Fruit fly (Drosophila melanogaster) whole organism, embryonic: ENCODE data around the gene sll.

Experiments used
- ATbp ChIP-seq: fragments of 200-800 bp; sonication (Bioruptor generic); optimal IDR thresholded peaks from 2 replicates; lab custom pipeline; 2017; ENCODE audit warnings: missing biosample characterization, mild to moderate bottlenecking, missing genetic modification characterization, missing genetic modification reagents
- Abd-B ChIP-seq: fragments of 200-800 bp; sonication (Bioruptor generic); optimal IDR thresholded peaks from 2 replicates; lab custom pipeline; 2018; ENCODE audit warnings: missing biosample characterization, mild to moderate bottlenecking, missing genetic modification characterization, moderate library complexity
- Ada2b ChIP-seq: fragments of 200-800 bp; sonication (Bioruptor generic); IDR thresholded peaks from 2 replicates; pipeline ENCODE4 v1.3.6; 2022; ENCODE audit warnings: missing biosample characterization, missing genetic modification characterization
- Adf1 ChIP-seq: fragments of 200-800 bp; sonication (Bioruptor generic); IDR thresholded peaks from 2 replicates; pipeline ENCODE4 v1.3.6; 2022; ENCODE audit warnings: missing biosample characterization, missing genetic modification characterization
- B-H2 ChIP-seq: fragments of 200-800 bp; sonication (Bioruptor generic); optimal IDR thresholded peaks from 2 replicates; lab custom pipeline; 2018; ENCODE audit warnings: missing biosample characterization, mild to moderate bottlenecking, missing genetic modification characterization
- CG10543 ChIP-seq: fragments of 200-800 bp; sonication (Bioruptor generic); optimal IDR thresholded peaks from 3 replicates; lab custom pipeline; 2017; ENCODE audit warnings: missing biosample characterization, mild to moderate bottlenecking, missing genetic modification characterization, moderate library complexity
- CG12236 ChIP-seq: fragments of 200-800 bp; sonication (Bioruptor generic); optimal IDR thresholded peaks from 2 replicates; lab custom pipeline; 2016; ENCODE audit warnings: missing biosample characterization, missing genetic modification characterization
- CG1602 ChIP-seq: fragments of 200-800 bp; sonication (Bioruptor generic); optimal IDR thresholded peaks from 3 replicates; lab custom pipeline; 2016; ENCODE audit warnings: missing biosample characterization, missing genetic modification characterization
- CG1603 ChIP-seq: fragments of 200-800 bp; sonication (Bioruptor generic); optimal IDR thresholded peaks from 2 replicates; lab custom pipeline; 2019; ENCODE audit warnings: missing biosample characterization, mild to moderate bottlenecking, missing genetic modification characterization, moderate library complexity
- CG2199 ChIP-seq: fragments of 200-800 bp; sonication (Bioruptor generic); IDR thresholded peaks from 3 replicates; pipeline ENCODE4 v1.3.6; 2022; ENCODE audit warnings: missing biosample characterization, missing genetic modification characterization
- CG30403 ChIP-seq: fragments of 200-800 bp; sonication (Bioruptor generic); optimal IDR thresholded peaks from 3 replicates; lab custom pipeline; 2016; ENCODE audit warnings: missing biosample characterization, missing genetic modification characterization
- CG4328 ChIP-seq: fragments of 200-800 bp; sonication (Bioruptor generic); optimal IDR thresholded peaks from 3 replicates; lab custom pipeline; 2017; ENCODE audit warnings: missing biosample characterization, missing genetic modification reagents, missing genetic modification characterization
- CG43689 ChIP-seq: fragments of 200-800 bp; sonication (Bioruptor generic); IDR thresholded peaks from 2 replicates; pipeline ENCODE4 v1.3.6; 2022; ENCODE audit warnings: missing biosample characterization, missing genetic modification characterization
- CG7372 ChIP-seq: fragments of 200-800 bp; sonication (Bioruptor generic); IDR thresholded peaks from 2 replicates; pipeline ENCODE4 v1.3.6; 2022; ENCODE audit warnings: missing biosample characterization, missing genetic modification characterization
- CG8924 ChIP-seq: fragments of 200-800 bp; optimal IDR thresholded peaks from 3 replicates; lab custom pipeline; 2019; ENCODE audit warnings: missing biosample characterization, mild to moderate bottlenecking, missing genetic modification characterization, moderate library complexity
- CTCF ChIP-seq: fragments of 200-800 bp; sonication (Bioruptor generic); optimal IDR thresholded peaks from 2 replicates; lab custom pipeline; 2017; ENCODE audit warnings: missing biosample characterization, mild to moderate bottlenecking, missing genetic modification characterization, moderate library complexity
- Camta ChIP-seq: fragments of 200-800 bp; sonication (Bioruptor generic); optimal IDR thresholded peaks from 2 replicates; lab custom pipeline; 2016; ENCODE audit warnings: missing biosample characterization, missing genetic modification characterization
- Dfd ChIP-seq, 2 experiments: fragments of >200 bp; optimal IDR thresholded peaks; 2 replicates each; lab custom pipeline; 2017; ENCODE audit warnings: missing biosample characterization in 2 of 2, missing genetic modification characterization in 2 of 2
- Dp ChIP-seq: fragments of 200-800 bp; sonication (Bioruptor generic); optimal IDR thresholded peaks from 2 replicates; lab custom pipeline; 2018; ENCODE audit warnings: missing biosample characterization, mild to moderate bottlenecking, missing genetic modification characterization, moderate library complexity
- ERR ChIP-seq: fragments of 200-800 bp; sonication (Bioruptor generic); optimal IDR thresholded peaks from 2 replicates; lab custom pipeline; 2016; ENCODE audit warnings: missing biosample characterization, missing genetic modification characterization
- Eip74EF ChIP-seq, 2 experiments: fragments of 200-800 bp in 1 of 2; fragments of >200 bp in 1 of 2; sonication (Bioruptor generic) in 1 of 2; optimal IDR thresholded peaks; 2 replicates each; lab custom pipeline; 2017 to 2019; ENCODE audit warnings: missing biosample characterization in 2 of 2, missing genetic modification characterization in 2 of 2, mild to moderate bottlenecking in 1 of 2, moderate library complexity in 1 of 2
- MTF-1 ChIP-seq: fragments of 200-800 bp; sonication (Bioruptor generic); optimal IDR thresholded peaks from 2 replicates; lab custom pipeline; 2018; ENCODE audit warnings: missing biosample characterization, mild to moderate bottlenecking, missing genetic modification characterization, borderline replicate concordance
- Opbp ChIP-seq: fragments of 200-800 bp; sonication (Bioruptor generic); IDR thresholded peaks from 3 replicates; pipeline ENCODE4 v1.3.6; 2022; ENCODE audit warnings: missing biosample characterization, missing genetic modification characterization; ENCODE audit not compliant: partially characterized antibody
- Sry-δ ChIP-seq: fragments of 200-800 bp; sonication (Bioruptor generic); optimal IDR thresholded peaks from 2 replicates; lab custom pipeline; 2016; ENCODE audit warnings: missing biosample characterization, missing genetic modification characterization
- Taf1 ChIP-seq: fragments of 200-800 bp; sonication (Bioruptor generic); IDR thresholded peaks from 2 replicates; pipeline ENCODE4 v1.3.6; 2022; ENCODE audit warnings: missing biosample characterization, missing genetic modification characterization
- ase ChIP-seq: fragments of 200-800 bp; sonication (Bioruptor generic); IDR thresholded peaks from 3 replicates; pipeline ENCODE4 v1.3.6; 2022; ENCODE audit warnings: missing biosample characterization, missing genetic modification characterization
- ato ChIP-seq: fragments of 200-800 bp; sonication (Bioruptor generic); IDR thresholded peaks from 2 replicates; pipeline ENCODE4 v1.3.6; 2022; ENCODE audit warnings: missing biosample characterization, missing genetic modification characterization; ENCODE audit not compliant: partially characterized antibody
- bcd ChIP-seq: fragments of 200-800 bp; sonication (Bioruptor generic); optimal IDR thresholded peaks from 2 replicates; lab custom pipeline; 2017; ENCODE audit warnings: missing biosample characterization, mild to moderate bottlenecking, missing genetic modification characterization
- dimm ChIP-seq: fragments of 200-800 bp; sonication (Bioruptor generic); IDR thresholded peaks from 2 replicates; pipeline ENCODE4 v1.3.6; 2022; ENCODE audit warnings: missing biosample characterization, missing genetic modification characterization
- dmrt11E ChIP-seq: fragments of 200-800 bp; sonication (Bioruptor generic); optimal IDR thresholded peaks from 3 replicates; lab custom pipeline; 2018; ENCODE audit warnings: missing biosample characterization, mild to moderate bottlenecking, missing genetic modification characterization, moderate library complexity
- dmrt99B ChIP-seq: fragments of 200-800 bp; sonication (Bioruptor generic); optimal IDR thresholded peaks from 2 replicates; lab custom pipeline; 2018; ENCODE audit warnings: missing biosample characterization, mild to moderate bottlenecking, missing genetic modification characterization, moderate library complexity
- fd96Cb ChIP-seq: fragments of 200-800 bp; sonication (Bioruptor generic); optimal IDR thresholded peaks from 2 replicates; lab custom pipeline; 2018; ENCODE audit warnings: missing biosample characterization, mild to moderate bottlenecking, missing genetic modification characterization, moderate library complexity
- ind ChIP-seq: fragments of 200-800 bp; sonication (Bioruptor generic); optimal IDR thresholded peaks from 3 replicates; lab custom pipeline; 2016; ENCODE audit warnings: missing biosample characterization, missing genetic modification characterization
- jigr1 ChIP-seq: fragments of 200-800 bp; sonication (Bioruptor generic); IDR thresholded peaks from 3 replicates; pipeline ENCODE4 v1.3.6; 2022; ENCODE audit warnings: missing biosample characterization, missing genetic modification characterization
- jumu ChIP-seq: fragments of 200-800 bp; sonication (Bioruptor generic); optimal IDR thresholded peaks from 3 replicates; lab custom pipeline; 2016; ENCODE audit warnings: missing biosample characterization, missing genetic modification characterization
- kah ChIP-seq: fragments of 200-800 bp; sonication (Bioruptor generic); optimal IDR thresholded peaks from 2 replicates; lab custom pipeline; 2018; ENCODE audit warnings: missing biosample characterization, mild to moderate bottlenecking, missing genetic modification characterization
- klu ChIP-seq: fragments of 200-800 bp; sonication (Bioruptor generic); IDR thresholded peaks from 2 replicates; pipeline ENCODE4 v1.3.6; 2022; ENCODE audit warnings: missing biosample characterization, missing genetic modification characterization
- kni ChIP-seq: fragments of 200-800 bp; sonication (Bioruptor generic); optimal IDR thresholded peaks from 3 replicates; lab custom pipeline; 2017; ENCODE audit warnings: mild to moderate bottlenecking, missing biosample characterization, missing genetic modification reagents, missing genetic modification characterization
- lab ChIP-seq: fragments of 200-800 bp; sonication (Bioruptor generic); optimal IDR thresholded peaks from 3 replicates; lab custom pipeline; 2017; ENCODE audit warnings: missing biosample characterization, missing genetic modification characterization, mild to moderate bottlenecking, moderate library complexity, missing genetic modification reagents
- lov ChIP-seq, 2 experiments: fragments of 200-800 bp in 1 of 2; fragments of >200 bp in 1 of 2; sonication (Bioruptor generic) in 1 of 2; IDR thresholded peaks in 1 of 2; optimal IDR thresholded peaks in 1 of 2; 2 replicates in 1 of 2; 3 replicates in 1 of 2; pipeline versions ENCODE4 v1.3.6 to Lab custom; 2017 to 2022; ENCODE audit warnings: missing biosample characterization in 1 of 2, missing genetic modification characterization in 1 of 2
- onecut ChIP-seq: fragments of 200-800 bp; sonication (Bioruptor generic); IDR thresholded peaks from 2 replicates; pipeline ENCODE4 v1.3.6; 2022; ENCODE audit warnings: missing biosample characterization, missing genetic modification characterization
- ro ChIP-seq: fragments of 200-800 bp; sonication (Bioruptor generic); IDR thresholded peaks from 2 replicates; pipeline ENCODE4 v1.3.6; 2022; ENCODE audit warnings: missing biosample characterization, missing genetic modification characterization
- scrt ChIP-seq: fragments of 200-800 bp; sonication (Bioruptor generic); optimal IDR thresholded peaks from 2 replicates; lab custom pipeline; 2018; ENCODE audit warnings: missing biosample characterization, mild to moderate bottlenecking, missing genetic modification characterization, moderate library complexity
- sim ChIP-seq: fragments of 200-800 bp; sonication (Bioruptor generic); IDR thresholded peaks from 2 replicates; pipeline ENCODE4 v1.3.6; 2022; ENCODE audit warnings: missing biosample characterization, missing genetic modification characterization
- sima ChIP-seq: fragments of 200-800 bp; sonication (Bioruptor generic); optimal IDR thresholded peaks from 2 replicates; lab custom pipeline; 2016; ENCODE audit warnings: missing biosample characterization, missing genetic modification characterization
- so ChIP-seq: fragments of 200-800 bp; sonication (Bioruptor generic); IDR thresholded peaks from 3 replicates; pipeline ENCODE4 v1.3.6; 2022; ENCODE audit warnings: missing biosample characterization, missing genetic modification characterization
- sqz ChIP-seq: fragments of 200-800 bp; sonication (Bioruptor generic); optimal IDR thresholded peaks from 3 replicates; lab custom pipeline; 2018; ENCODE audit warnings: missing biosample characterization, mild to moderate bottlenecking, missing genetic modification characterization
- tna ChIP-seq: fragments of 200-800 bp; sonication (Bioruptor generic); IDR thresholded peaks from 2 replicates; pipeline ENCODE4 v1.3.6; 2022; ENCODE audit warnings: missing biosample characterization, missing genetic modification characterization; ENCODE audit not compliant: partially characterized antibody
- trem ChIP-seq: fragments of 200-800 bp; optimal IDR thresholded peaks from 3 replicates; lab custom pipeline; 2019; ENCODE audit warnings: missing biosample characterization, mild to moderate bottlenecking, missing genetic modification characterization, moderate library complexity
- trh ChIP-seq: fragments of 200-800 bp; sonication (Bioruptor generic); optimal IDR thresholded peaks from 2 replicates; lab custom pipeline; 2016; ENCODE audit warnings: missing biosample characterization, missing genetic modification characterization
- zf30C ChIP-seq: fragments of 200-800 bp; sonication (Bioruptor generic); optimal IDR thresholded peaks from 3 replicates; lab custom pipeline; 2018; ENCODE audit warnings: missing biosample characterization, mild to moderate bottlenecking, missing genetic modification characterization

sll gene

dm6 chr3R:17619726-17620282 lies 13.9 kb downstream of the sll start (continued):
- TF ChIP-seq scrt, result peak; percentile 15
- no peak for TF ChIP-seq zf30C (GFP tag; lab: Kevin White, UChicago)
- no peak for TF ChIP-seq CG1603 (tag; lab: Kevin White, UChicago)
- TF ChIP-seq Dfd (GFP tag; optimal IDR thresholded peaks at IDR 0.05; lab: Kevin White, UChicago), result no peak
- no peak for TF ChIP-seq Ada2b (GFP tag; lab: Robert Waterston, UW)
- peak; percentile 13 for TF ChIP-seq MTF-1
- no peak for TF ChIP-seq ro (GFP tag; lab: Robert Waterston, UW)
- no peak for TF ChIP-seq Taf1 (GFP tag; lab: Robert Waterston, UW)
- no peak for TF ChIP-seq kni (GFP tag; lab: Kevin White, UChicago)
- peak; percentile 12 for TF ChIP-seq CG4328 (GFP tag; lab: Kevin White, UChicago)
- TF ChIP-seq kah (GFP tag; lab: Kevin White, UChicago), result peak; percentile 32
- 0 out of 3 replicates have a peak, but pooled peaks have one; percentile 36 for TF ChIP-seq CG2199
- TF ChIP-seq CG12236 (GFP tag; lab: Kevin White, UChicago), result no peak
- no peak for TF ChIP-seq Sry-δ (GFP tag; lab: Kevin White, UChicago)
- TF ChIP-seq ase (GFP tag; lab: Robert Waterston, UW), result no peak
- no peak for TF ChIP-seq lov (optimal IDR thresholded peaks at IDR 0.05; lab: Kevin White, UChicago)
- no peak for TF ChIP-seq lov (GFP tag; IDR thresholded peaks at IDR 0.05; lab: Robert Waterston, UW)
- TF ChIP-seq ERR (GFP tag; lab: Kevin White, UChicago), result no peak
- no peak for TF ChIP-seq dmrt11E (tag; lab: Kevin White, UChicago)
- TF ChIP-seq ato (GFP tag; lab: Robert Waterston, UW), result peak; percentile 90
- TF ChIP-seq sima, result no peak
- TF ChIP-seq jumu (GFP tag; lab: Kevin White, UChicago), result no peak
- peak; percentile 48 for TF ChIP-seq sqz (GFP tag; lab: Kevin White, UChicago)
- TF ChIP-seq Camta (GFP tag; lab: Kevin White, UChicago), result no peak
- TF ChIP-seq jigr1 (GFP tag; lab: Robert Waterston, UW), result no peak
- TF ChIP-seq trem (tag; lab: Kevin White, UChicago), result no peak
- TF ChIP-seq Adf1 (GFP tag; lab: Robert Waterston, UW), result no peak
- TF ChIP-seq klu (GFP tag; lab: Robert Waterston, UW), result no peak
- no peak for TF ChIP-seq Dp (GFP tag; lab: Kevin White, UChicago)
- no peak for TF ChIP-seq bcd (GFP tag; lab: Kevin White, UChicago)
- TF ChIP-seq CG1602 (GFP tag; lab: Kevin White, UChicago), result no peak
- no peak for TF ChIP-seq CTCF (GFP tag; lab: Kevin White, UChicago)
- TF ChIP-seq CG8924, result peak; percentile 57
- no peak for TF ChIP-seq CG10543 (GFP tag; lab: Kevin White, UChicago)
- TF ChIP-seq dimm (GFP tag; lab: Robert Waterston, UW), result no peak
- peak; percentile 0 for TF ChIP-seq lab
- TF ChIP-seq tna (GFP tag; lab: Robert Waterston, UW), result peak; percentile 87
- no peak for TF ChIP-seq CG7372 (GFP tag; lab: Robert Waterston, UW)
- no peak for TF ChIP-seq Abd-B (GFP tag; lab: Kevin White, UChicago)
- no peak for TF ChIP-seq ATbp
- no peak for TF ChIP-seq sim (GFP tag; lab: Robert Waterston, UW)
- TF ChIP-seq so, result peak; percentile 50; the same call in 1 of the 3 replicates
- TF ChIP-seq Eip74EF (GFP tag; optimal IDR thresholded peaks at IDR 0.05; lab: Kevin White, UChicago), result peak in 1 of 2 experiments; percentile 41
- no peak for TF ChIP-seq onecut (GFP tag; lab: Robert Waterston, UW)
- TF ChIP-seq CG30403 (GFP tag; lab: Kevin White, UChicago), result no peak
- TF ChIP-seq trh (GFP tag; lab: Kevin White, UChicago), result no peak
- TF ChIP-seq dmrt99B (tag; lab: Kevin White, UChicago), result peak; percentile 48
- TF ChIP-seq Opbp (GFP tag; lab: Robert Waterston, UW), result peak; percentile 91
- TF ChIP-seq CG43689 (GFP tag; lab: Robert Waterston, UW), result no peak
- TF ChIP-seq fd96Cb (tag; lab: Kevin White, UChicago), result no peak
- no peak for TF ChIP-seq B-H2 (GFP tag; lab: Kevin White, UChicago)
- TF ChIP-seq ind (GFP tag; lab: Kevin White, UChicago), result no peak
